Worm (Caenorhabditis elegans) whole organism, L3 larva: ENCODE measurements around the gene Y41C4A.9.

Source experiments
- R02D3.7 ChIP-seq: fragments of 150-350 bp; optimal IDR thresholded peaks from 2 replicates; lab custom pipeline; 2014; ENCODE audit warnings: missing biosample characterization, missing genetic modification characterization
- ama-1 ChIP-seq: fragments of 150-350 bp; optimal IDR thresholded peaks from 2 replicates; lab custom pipeline; 2018
- egl-27 ChIP-seq: sonication (generic microtip); optimal IDR thresholded peaks from 4 replicates; lab custom pipeline; 2017; ENCODE audit warnings: missing biosample characterization, missing genetic modification reagents, missing genetic modification characterization
- egl-5 ChIP-seq: fragments of 150-350 bp; optimal IDR thresholded peaks from 2 replicates; lab custom pipeline; 2017; ENCODE audit warnings: missing biosample characterization, missing genetic modification reagents, missing genetic modification characterization, inconsistent platforms
- lin-39 ChIP-seq: fragments of 150-350 bp; optimal IDR thresholded peaks from 2 replicates; lab custom pipeline; 2018; ENCODE audit warnings: missing biosample characterization, missing genetic modification reagents, missing genetic modification characterization
- mdl-1 ChIP-seq: fragments of 150-350 bp; optimal IDR thresholded peaks from 2 replicates; lab custom pipeline; 2014; ENCODE audit warnings: missing biosample characterization, missing genetic modification characterization
- nhr-11 ChIP-seq: fragments of 150-350 bp; optimal IDR thresholded peaks from 2 replicates; lab custom pipeline; 2014; ENCODE audit warnings: missing biosample characterization, missing genetic modification characterization
- nhr-28 ChIP-seq: fragments of 150-350 bp; optimal IDR thresholded peaks from 2 replicates; lab custom pipeline; 2014; ENCODE audit warnings: missing biosample characterization, missing genetic modification characterization
- nhr-77 ChIP-seq: fragments of 150-350 bp; optimal IDR thresholded peaks from 2 replicates; lab custom pipeline; 2014; ENCODE audit warnings: missing biosample characterization, missing genetic modification characterization
- pha-4 ChIP-seq: fragments of 150-350 bp; optimal IDR thresholded peaks from 2 replicates; lab custom pipeline; 2014; ENCODE audit warnings: missing biosample characterization, missing genetic modification reagents, missing genetic modification characterization
- pqm-1 ChIP-seq: fragments of 150-350 bp; optimal IDR thresholded peaks from 2 replicates; lab custom pipeline; 2017; ENCODE audit warnings: missing biosample characterization, missing genetic modification characterization, inconsistent platforms
- sea-2 ChIP-seq: fragments of 150-350 bp; sonication (generic microtip); optimal IDR thresholded peaks from 4 replicates; lab custom pipeline; 2014; ENCODE audit warnings: missing biosample characterization, missing genetic modification reagents, missing genetic modification characterization
- unc-39 ChIP-seq: sonication (generic microtip); optimal IDR thresholded peaks from 4 replicates; lab custom pipeline; 2017; ENCODE audit warnings: missing biosample characterization, missing genetic modification characterization

DNA sequence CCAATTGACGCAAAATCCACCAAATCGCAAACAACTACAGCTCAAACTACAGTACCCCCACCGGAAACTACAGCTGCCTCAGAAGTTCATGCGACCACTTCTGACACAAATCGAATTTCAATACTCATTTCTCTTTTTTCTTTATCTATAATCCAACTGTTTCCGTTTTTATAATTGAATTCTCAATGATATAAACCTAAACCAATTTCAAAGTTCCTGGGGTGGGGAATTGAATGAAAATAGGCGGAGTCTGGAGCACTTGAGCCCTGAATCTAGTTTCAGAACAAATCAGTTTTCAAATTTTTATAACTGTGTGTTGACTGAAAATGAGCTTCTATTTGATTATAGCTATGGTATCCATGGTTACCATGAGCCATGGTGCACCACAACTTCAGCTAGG, 22.2 kb downstream of the Y41C4A.9 start, which contains the start of gene Y41C4A.6:
- TF ChIP-seq mdl-1 (tag; lab: Kevin White, UChicago) (no peak), R02D3.7 (tag; lab: Kevin White, UChicago) (no peak), lin-39 (tag; lab: Kevin White, UChicago) (no peak), egl-5 (tag; lab: Kevin White, UChicago) (no peak), nhr-11 (no peak), nhr-77 (tag; lab: Kevin White, UChicago) (no peak), egl-27 (tag; lab: Kevin White, UChicago) (no peak), sea-2 (GFP tag; lab: Kevin White, UChicago) (no peak), unc-39 (no peak), pqm-1 (tag; lab: Kevin White, UChicago) (no peak), pha-4 (tag; lab: Kevin White, UChicago) (no peak), ama-1 (no peak), nhr-28 (no peak)
